Worm (Caenorhabditis elegans): ENCODE results near the gene R10E4.7.

ce11 chrIII:4263048-4263447 lies 31.6 kb upstream of the R10E4.7 start, which contains the start of gene T08A11.1:
- no peak for TF ChIP-seq him-1 (tag; optimal IDR thresholded peaks at IDR 0.05)
- no peak for TF ChIP-seq dao-5 (tag; optimal IDR thresholded peaks at IDR 0.05)
